Fruit fly (Drosophila melanogaster): ENCODE measurements around the gene DhpD.

DhpD gene

dm6 chr3R:4180543-4181214 is 48.4 kb downstream of the DhpD start:
- TF ChIP-seq CG6808 (GFP tag; optimal IDR thresholded peaks at IDR 0.05) (no peak), CG8632 (GFP tag; optimal IDR thresholded peaks at IDR 0.05) (no peak), ss (GFP tag; optimal IDR thresholded peaks at IDR 0.05) (peak in 1 of 2 experiments; percentile 45), svp (GFP tag) (no peak), Eip78C (GFP tag) (peak; percentile 66), Gug (GFP tag; IDR thresholded peaks at IDR 0.05) (no peak), CG8119 (GFP tag; IDR thresholded peaks at IDR 0.05) (no peak)

- TF ChIP-seq Lpt (GFP tag; optimal IDR thresholded peaks at IDR 0.05) (no peak), CG32006 (GFP tag; optimal IDR thresholded peaks at IDR 0.05) (peak; percentile 66), eg (GFP tag; IDR thresholded peaks at IDR 0.05) (0 out of 3 replicates have a peak, but pooled peaks have one; percentile 4), dac (GFP tag; optimal IDR thresholded peaks at IDR 0.05) (no peak), Eip78C (GFP tag) (peak; percentile 54), CG1621 (tag; optimal IDR thresholded peaks at IDR 0.05) (no peak), CG6808 (GFP tag; optimal IDR thresholded peaks at IDR 0.05) (no peak), CG4318 (GFP tag; optimal IDR thresholded peaks at IDR 0.05) (peak; percentile 48), CG7368 (GFP tag; optimal IDR thresholded peaks at IDR 0.05) (no peak), CG8319 (GFP tag; optimal IDR thresholded peaks at IDR 0.05) (no peak), Hr4 (GFP tag; optimal IDR thresholded peaks at IDR 0.05) (peak; percentile 18), CG6854 (GFP tag; optimal IDR thresholded peaks at IDR 0.05) (no peak), fd85E (GFP tag; optimal IDR thresholded peaks at IDR 0.05) (no peak), salr (GFP tag; optimal IDR thresholded peaks at IDR 0.05) (peak in 1 of 2 experiments; percentile 19), spab (GFP tag; optimal IDR thresholded peaks at IDR 0.05) (no peak)
Observed at dm6 chr3R:4178750-4179485, 50.1 kb downstream of the DhpD start.

All from whole organism, prepupa.